Worm (Caenorhabditis elegans) whole organism, young adult: ENCODE results near the gene C25E10.8.

ENCODE experiments used
- C06A6.2 ChIP-seq: fragments of 200-800 bp; sonication (Bioruptor generic); conservative IDR thresholded peaks from 2 replicates; pipeline ENCODE4 v1.3.6; 2022; ENCODE audit warnings: missing genetic modification characterization, missing compliant biosample characterization
- C17E4.6 ChIP-seq: fragments of 200-800 bp; sonication (Bioruptor generic); IDR thresholded peaks from 2 replicates; pipeline ENCODE4 v1.3.6; 2022; ENCODE audit warnings: missing genetic modification reagents, missing genetic modification characterization, missing compliant biosample characterization
- D2030.7 ChIP-seq: fragments of 200-800 bp; sonication (Bioruptor generic); IDR thresholded peaks from 2 replicates; pipeline ENCODE4 v1.3.6; 2022; ENCODE audit warnings: missing genetic modification reagents, missing genetic modification characterization, missing compliant biosample characterization
- F23B12.7 ChIP-seq: sonication (generic microtip); optimal IDR thresholded peaks from 2 replicates; lab custom pipeline; 2017; ENCODE audit warnings: missing genetic modification characterization, mild to moderate bottlenecking, missing compliant biosample characterization, antibody characterized with exemption, moderate library complexity; ENCODE audit not compliant: insufficient read depth
- F57A8.1 ChIP-seq: fragments of 200-800 bp; sonication (Bioruptor generic); optimal IDR thresholded peaks from 2 replicates; lab custom pipeline; 2018; ENCODE audit warnings: mild to moderate bottlenecking, missing genetic modification characterization, moderate library complexity, missing compliant biosample characterization
- K11D2.4 ChIP-seq: fragments of 200-800 bp; sonication (Bioruptor generic); IDR thresholded peaks from 2 replicates; pipeline ENCODE4 v1.3.6; 2022; ENCODE audit warnings: missing genetic modification reagents, missing genetic modification characterization, missing compliant biosample characterization
- Y53F4B.3 ChIP-seq: fragments of 200-800 bp; sonication (Bioruptor generic); IDR thresholded peaks from 2 replicates; pipeline ENCODE4 v1.3.6; 2022; ENCODE audit warnings: missing genetic modification reagents, missing genetic modification characterization, missing compliant biosample characterization
- Y56A3A.18 ChIP-seq: fragments of 200-800 bp; sonication (Bioruptor generic); IDR thresholded peaks from 2 replicates; pipeline ENCODE4 v1.3.6; 2022; ENCODE audit warnings: missing genetic modification reagents, missing genetic modification characterization, missing compliant biosample characterization
- Y67H2A.10 ChIP-seq: fragments of 200-800 bp; sonication (Bioruptor generic); conservative IDR thresholded peaks from 2 replicates; pipeline ENCODE4 v1.3.6; 2022; ENCODE audit warnings: missing genetic modification reagents, missing genetic modification characterization, missing compliant biosample characterization
- ama-1 ChIP-seq, 3 experiments: fragments of 150-350 bp in 1 of 3; sonication (generic microtip) in 2 of 3; optimal IDR thresholded peaks; 2 replicates each; lab custom pipeline; 2014 to 2018; ENCODE audit warnings: missing biosample characterization in 2 of 3, missing genetic modification characterization in 2 of 3, missing genetic modification reagents in 2 of 3
- atf-7 ChIP-seq: sonication (generic microtip); optimal IDR thresholded peaks from 2 replicates; lab custom pipeline; 2017; ENCODE audit warnings: mild to moderate bottlenecking, missing genetic modification characterization, missing compliant biosample characterization
- bed-1 ChIP-seq: fragments of 200-800 bp; sonication (Bioruptor generic); IDR thresholded peaks from 2 replicates; pipeline ENCODE4 v1.3.6; 2022; ENCODE audit warnings: missing genetic modification reagents, missing genetic modification characterization, missing compliant biosample characterization
- ccch-3 ChIP-seq: fragments of 200-800 bp; sonication (Bioruptor generic); optimal IDR thresholded peaks from 2 replicates; lab custom pipeline; 2018; ENCODE audit warnings: mild to moderate bottlenecking, missing genetic modification characterization, missing compliant biosample characterization
- ceh-100 ChIP-seq: fragments of 200-800 bp; sonication (Bioruptor generic); IDR thresholded peaks from 2 replicates; pipeline ENCODE4 v1.3.6; 2022; ENCODE audit warnings: missing genetic modification reagents, missing genetic modification characterization, missing compliant biosample characterization
- ceh-27 ChIP-seq: fragments of 200-800 bp; sonication (Bioruptor generic); optimal IDR thresholded peaks from 2 replicates; lab custom pipeline; 2018; ENCODE audit warnings: mild to moderate bottlenecking, missing genetic modification characterization, moderate library complexity, missing compliant biosample characterization
- ceh-79 ChIP-seq: sonication (generic microtip); optimal IDR thresholded peaks from 2 replicates; lab custom pipeline; 2017; ENCODE audit warnings: mild to moderate bottlenecking, missing genetic modification characterization, missing compliant biosample characterization
- hrde-1 ChIP-seq: sonication (generic microtip); optimal IDR thresholded peaks from 2 replicates; lab custom pipeline; 2016; ENCODE audit warnings: missing genetic modification characterization, mild to moderate bottlenecking, missing compliant biosample characterization, moderate library complexity, missing genotype, missing genetic modification reagents, borderline replicate concordance
- let-526 ChIP-seq: fragments of 200-800 bp; sonication (Bioruptor generic); IDR thresholded peaks from 2 replicates; pipeline ENCODE4 v1.3.6; 2022; ENCODE audit warnings: missing genetic modification reagents, missing genetic modification characterization, missing compliant biosample characterization
- madf-10 ChIP-seq: sonication (generic microtip); optimal IDR thresholded peaks from 2 replicates; lab custom pipeline; 2016; ENCODE audit warnings: mild to moderate bottlenecking, missing genetic modification characterization, missing compliant biosample characterization
- mes-4 ChIP-seq: sonication (generic microtip); optimal IDR thresholded peaks from 2 replicates; lab custom pipeline; 2016; ENCODE audit warnings: missing genotype, missing genetic modification characterization, missing compliant biosample characterization
- mxl-1 ChIP-seq: sonication (generic microtip); optimal IDR thresholded peaks from 2 replicates; lab custom pipeline; 2016; ENCODE audit warnings: missing genetic modification characterization, missing compliant biosample characterization
- nhr-120 ChIP-seq: fragments of 200-800 bp; sonication (Bioruptor generic); IDR thresholded peaks from 2 replicates; pipeline ENCODE4 v1.3.6; 2022; ENCODE audit warnings: missing genetic modification characterization, missing compliant biosample characterization
- nhr-179 ChIP-seq: sonication (generic microtip); optimal IDR thresholded peaks from 2 replicates; lab custom pipeline; 2016; ENCODE audit warnings: mild to moderate bottlenecking, missing genetic modification characterization, missing compliant biosample characterization
- nhr-80 ChIP-seq: sonication (generic microtip); optimal IDR thresholded peaks from 2 replicates; lab custom pipeline; 2016; ENCODE audit warnings: missing genetic modification characterization, missing compliant biosample characterization
- pha-4 ChIP-seq: fragments of 150-350 bp; sonication (generic microtip); optimal IDR thresholded peaks from 2 replicates; lab custom pipeline; 2014; ENCODE audit warnings: missing biosample characterization, missing genetic modification reagents, missing genetic modification characterization
- rec-8 ChIP-seq, 2 experiments: sonication (generic microtip); optimal IDR thresholded peaks; 2 replicates each; lab custom pipeline; 2016; ENCODE audit warnings: mild to moderate bottlenecking in 2 of 2, missing genetic modification characterization in 2 of 2, missing genetic modification reagents in 2 of 2, missing genotype in 2 of 2, missing biosample characterization in 1 of 2, missing compliant biosample characterization in 1 of 2, moderate library complexity in 1 of 2
- snpc-1.3 ChIP-seq: sonication (generic microtip); optimal IDR thresholded peaks from 2 replicates; lab custom pipeline; 2017; ENCODE audit warnings: missing genetic modification characterization, mild to moderate bottlenecking, missing compliant biosample characterization, antibody characterized with exemption, moderate library complexity, missing genotype, missing genetic modification reagents; ENCODE audit not compliant: insufficient read depth
- snpc-4 ChIP-seq, 5 experiments: fragments of 150-350 bp in 1 of 5; sonication (generic microtip) in 4 of 5; optimal IDR thresholded peaks; 2 replicates each; lab custom pipeline; 2014 to 2018; ENCODE audit warnings: missing genetic modification characterization in 5 of 5, missing biosample characterization in 3 of 5, antibody characterized with exemption in 2 of 5, mild to moderate bottlenecking in 2 of 5, missing compliant biosample characterization in 2 of 5, missing genotype in 2 of 5, moderate library complexity in 2 of 5, missing genetic modification reagents in 1 of 5
- somi-1 ChIP-seq: fragments of 200-800 bp; sonication (Bioruptor generic); optimal IDR thresholded peaks from 2 replicates; lab custom pipeline; 2018; ENCODE audit warnings: mild to moderate bottlenecking, missing genetic modification characterization, missing compliant biosample characterization
- sptf-2 ChIP-seq: fragments of 200-800 bp; sonication (Bioruptor generic); optimal IDR thresholded peaks from 2 replicates; lab custom pipeline; 2018; ENCODE audit warnings: mild to moderate bottlenecking, missing genetic modification characterization, missing compliant biosample characterization
- tlf-1 ChIP-seq: fragments of 200-800 bp; sonication (Bioruptor generic); optimal IDR thresholded peaks from 2 replicates; lab custom pipeline; 2018; ENCODE audit warnings: mild to moderate bottlenecking, missing genetic modification characterization, missing compliant biosample characterization

The C25E10.8 gene

DNA sequence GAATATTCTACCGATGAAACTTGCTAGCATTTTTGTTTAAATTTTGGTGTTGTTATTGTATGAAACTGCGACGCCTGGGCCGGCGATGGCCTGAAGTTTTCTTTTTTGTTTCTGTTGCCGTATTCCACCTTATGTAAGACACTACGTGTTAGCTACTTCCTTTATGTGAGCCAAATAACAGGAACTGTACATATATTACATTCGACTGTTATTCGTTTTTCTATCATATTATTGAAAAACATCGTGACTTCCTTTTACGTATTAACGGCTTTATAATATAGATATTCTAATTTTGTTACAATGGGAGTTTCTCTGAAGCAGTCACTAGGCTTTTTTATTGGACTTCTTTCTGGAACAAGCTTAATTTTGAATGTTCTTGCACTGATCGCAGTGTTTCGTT lies 48.6 kb downstream of the C25E10.8 start, which contains the start of gene srx-3:
srx-3 (plus strand) TSS at position 301 of the 400 bp plus-strand sequence.
- TF ChIP-seq snpc-4 (GFP tag; optimal IDR thresholded peaks at IDR 0.05; lab: Kevin White, UChicago), result no peak
- no peak for TF ChIP-seq snpc-4 (tag; optimal IDR thresholded peaks at IDR 0.05; lab: Kevin White, UChicago)
- TF ChIP-seq ama-1 (optimal IDR thresholded peaks at IDR 0.05; lab: Kevin White, UChicago), result no peak
- TF ChIP-seq ama-1 (GFP tag; optimal IDR thresholded peaks at IDR 0.05; lab: Kevin White, UChicago), result no peak
- TF ChIP-seq C06A6.2 (GFP tag; lab: Robert Waterston, UW), result no peak
- no peak for TF ChIP-seq pha-4 (tag; lab: Kevin White, UChicago)
- no peak for TF ChIP-seq ccch-3 (GFP tag; lab: Kevin White, UChicago)
- no peak for TF ChIP-seq Y56A3A.18 (GFP tag; lab: Robert Waterston, UW)
- no peak for TF ChIP-seq F57A8.1
- no peak for TF ChIP-seq C17E4.6 (GFP tag; lab: Robert Waterston, UW)
- no peak for TF ChIP-seq Y67H2A.10 (GFP tag; lab: Robert Waterston, UW)
- TF ChIP-seq bed-1 (GFP tag; lab: Robert Waterston, UW), result no peak
- TF ChIP-seq ceh-79 (tag; lab: Kevin White, UChicago), result no peak
- TF ChIP-seq tlf-1 (GFP tag; lab: Kevin White, UChicago), result no peak
- no peak for TF ChIP-seq sptf-2 (GFP tag; lab: Kevin White, UChicago)
- TF ChIP-seq ceh-100 (GFP tag; lab: Robert Waterston, UW), result no peak
- TF ChIP-seq let-526 (GFP tag; lab: Robert Waterston, UW), result no peak
- no peak for TF ChIP-seq F23B12.7 (tag; lab: Kevin White, UChicago)
- no peak for TF ChIP-seq madf-10 (tag; lab: Kevin White, UChicago)
- TF ChIP-seq K11D2.4 (GFP tag; lab: Robert Waterston, UW), result no peak
- TF ChIP-seq nhr-179 (tag; lab: Kevin White, UChicago), result no peak
- TF ChIP-seq rec-8 (tag; optimal IDR thresholded peaks at IDR 0.05; lab: Kevin White, UChicago), result no peak

DNA sequence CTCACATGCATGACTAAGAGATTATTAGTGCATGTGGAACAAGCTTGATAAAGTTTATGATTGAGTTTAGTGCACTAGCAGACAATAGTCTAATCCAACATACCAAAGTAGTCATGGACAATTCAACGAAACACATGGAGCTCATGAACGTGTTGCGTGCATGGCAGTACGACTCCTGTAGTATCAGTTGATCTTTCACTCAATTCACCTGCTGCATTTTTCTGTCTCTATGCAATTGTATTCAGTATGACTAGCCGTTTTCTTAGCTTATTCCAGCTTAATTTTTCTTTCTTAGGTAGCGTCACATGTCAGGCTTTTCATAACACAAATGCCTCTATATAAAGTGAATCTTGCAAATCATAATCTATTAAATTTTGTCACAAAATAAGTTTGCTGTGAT lies 50.6 kb downstream of the C25E10.8 start, which contains the start of gene srx-1:
srx-1 (plus strand) TSS at position 382 of the 400 bp plus-strand sequence.
- no peak for TF ChIP-seq ceh-27
- no peak for TF ChIP-seq snpc-1.3 (tag; lab: Kevin White, UChicago)
- no peak for TF ChIP-seq ama-1 (optimal IDR thresholded peaks at IDR 0.05; lab: Kevin White, UChicago)
- TF ChIP-seq ama-1 (GFP tag; optimal IDR thresholded peaks at IDR 0.05; lab: Kevin White, UChicago), result no peak
- TF ChIP-seq C06A6.2 (GFP tag; lab: Robert Waterston, UW), result no peak
- no peak for TF ChIP-seq Y53F4B.3 (GFP tag; lab: Robert Waterston, UW)
- TF ChIP-seq somi-1 (GFP tag; lab: Kevin White, UChicago), result no peak
- no peak for TF ChIP-seq nhr-120
- TF ChIP-seq D2030.7 (GFP tag; lab: Robert Waterston, UW), result no peak
- TF ChIP-seq atf-7, result no peak
- no peak for TF ChIP-seq mes-4
- TF ChIP-seq mxl-1 (tag; lab: Kevin White, UChicago), result no peak
- TF ChIP-seq nhr-179 (tag; lab: Kevin White, UChicago), result no peak
- TF ChIP-seq hrde-1, result no peak
- TF ChIP-seq nhr-80 (tag; lab: Kevin White, UChicago), result no peak
